Fruit fly (Drosophila melanogaster) S2 (cell line): ENCODE measurements around the gene CIA30.

Experiments used
- CG8478 ChIP-seq: fragments of >200 bp; optimal IDR thresholded peaks from 2 replicates; lab custom pipeline; 2018
- CTCF ChIP-seq, 2 experiments: fragments of >200 bp; optimal IDR thresholded peaks; 2 replicates each; lab custom pipeline; 2018

dm6 chr3R:29749304-29750066 is 12.7 kb downstream of the CIA30 start:
- TF ChIP-seq CG8478 (lab: Kevin White, UChicago) (peak; percentile 35), CTCF (optimal IDR thresholded peaks at IDR 0.05; lab: Kevin White, UChicago) (no peak)
